Worm (Caenorhabditis elegans) whole organism, L2 larva: ENCODE results near the gene twk-32.

Source experiments
- C34F6.9 ChIP-seq: fragments of 150-350 bp; optimal IDR thresholded peaks from 2 replicates; lab custom pipeline; 2014; ENCODE audit warnings: missing biosample characterization, missing genetic modification characterization
- F13H6.1 ChIP-seq: sonication (generic microtip); optimal IDR thresholded peaks from 2 replicates; lab custom pipeline; 2016; ENCODE audit warnings: missing genetic modification characterization, missing compliant biosample characterization
- R02D3.7 ChIP-seq: fragments of 150-350 bp; optimal IDR thresholded peaks from 2 replicates; lab custom pipeline; 2014; ENCODE audit warnings: missing biosample characterization, missing genetic modification characterization
- Y55F3AM.14 ChIP-seq: fragments of 200-800 bp; sonication (Bioruptor generic); optimal IDR thresholded peaks from 2 replicates; lab custom pipeline; 2018; ENCODE audit warnings: mild to moderate bottlenecking, missing genetic modification characterization, missing compliant biosample characterization
- ZK546.5 ChIP-seq: sonication (generic microtip); optimal IDR thresholded peaks from 2 replicates; lab custom pipeline; 2017; ENCODE audit warnings: missing biosample characterization, missing genetic modification characterization
- alr-1 ChIP-seq: fragments of 150-350 bp; optimal IDR thresholded peaks from 2 replicates; lab custom pipeline; 2014; ENCODE audit warnings: missing biosample characterization, missing genetic modification characterization
- aly-2 ChIP-seq: fragments of 150-350 bp; optimal IDR thresholded peaks from 2 replicates; lab custom pipeline; 2014; ENCODE audit warnings: missing biosample characterization, missing genetic modification characterization
- ama-1 ChIP-seq: fragments of 150-350 bp; optimal IDR thresholded peaks from 2 replicates; lab custom pipeline; 2018; ENCODE audit warnings: inconsistent platforms
- blmp-1 ChIP-seq: sonication (generic microtip); optimal IDR thresholded peaks from 2 replicates; lab custom pipeline; 2017; ENCODE audit warnings: missing genetic modification characterization, mild to moderate bottlenecking, missing compliant biosample characterization, antibody characterized with exemption, moderate library complexity; ENCODE audit not compliant: insufficient read depth
- ceh-16 ChIP-seq: fragments of 150-350 bp; optimal IDR thresholded peaks from 2 replicates; lab custom pipeline; 2014; ENCODE audit warnings: missing biosample characterization, missing genetic modification characterization
- ceh-82 ChIP-seq: fragments of 150-350 bp; optimal IDR thresholded peaks from 2 replicates; lab custom pipeline; 2014; ENCODE audit warnings: missing biosample characterization, missing genetic modification characterization
- crh-2 ChIP-seq: sonication (generic microtip); optimal IDR thresholded peaks from 2 replicates; lab custom pipeline; 2017; ENCODE audit warnings: missing biosample characterization, missing genetic modification characterization
- dmd-4 ChIP-seq: sonication (generic microtip); optimal IDR thresholded peaks from 2 replicates; lab custom pipeline; 2017; ENCODE audit warnings: missing biosample characterization, missing genetic modification characterization
- egl-27 ChIP-seq: sonication (generic microtip); optimal IDR thresholded peaks from 3 replicates; lab custom pipeline; 2017; ENCODE audit warnings: missing biosample characterization, missing genetic modification reagents, missing genetic modification characterization
- elt-1 ChIP-seq: fragments of 150-350 bp; optimal IDR thresholded peaks from 2 replicates; lab custom pipeline; 2014; ENCODE audit warnings: missing biosample characterization, missing genetic modification characterization
- elt-3 ChIP-seq: sonication (generic microtip); optimal IDR thresholded peaks from 2 replicates; lab custom pipeline; 2017; ENCODE audit warnings: missing biosample characterization, missing genetic modification characterization
- fos-1 ChIP-seq: fragments of 150-350 bp; optimal IDR thresholded peaks from 2 replicates; lab custom pipeline; 2014; ENCODE audit warnings: missing biosample characterization, missing genetic modification characterization
- gmeb-1 ChIP-seq: fragments of 150-350 bp; optimal IDR thresholded peaks from 2 replicates; lab custom pipeline; 2014; ENCODE audit warnings: missing biosample characterization, missing genetic modification characterization
- lin-11 ChIP-seq: fragments of 150-350 bp; sonication (generic microtip); optimal IDR thresholded peaks from 2 replicates; lab custom pipeline; 2014; ENCODE audit warnings: missing biosample characterization, missing genetic modification characterization, inconsistent platforms, mixed read lengths
- lin-13 ChIP-seq: fragments of 150-350 bp; optimal IDR thresholded peaks from 2 replicates; lab custom pipeline; 2014; ENCODE audit warnings: missing biosample characterization, missing genetic modification reagents, missing genetic modification characterization
- lin-39 ChIP-seq: fragments of 150-350 bp; optimal IDR thresholded peaks from 2 replicates; lab custom pipeline; 2014; ENCODE audit warnings: missing biosample characterization, missing genetic modification reagents, missing genetic modification characterization
- lsy-2 ChIP-seq, 2 experiments: fragments of 150-350 bp in 1 of 2; sonication (generic microtip) in 1 of 2; optimal IDR thresholded peaks; 2 replicates each; lab custom pipeline; 2014 to 2017; ENCODE audit warnings: missing biosample characterization in 2 of 2, missing genetic modification characterization in 2 of 2
- mab-5 ChIP-seq: fragments of 150-350 bp; optimal IDR thresholded peaks from 2 replicates; lab custom pipeline; 2014; ENCODE audit warnings: missing biosample characterization, missing genetic modification characterization
- mbf-1 ChIP-seq: sonication (generic microtip); optimal IDR thresholded peaks from 2 replicates; lab custom pipeline; 2017; ENCODE audit warnings: missing biosample characterization, missing genetic modification characterization
- mdl-1 ChIP-seq, 2 experiments: fragments of 150-350 bp in 1 of 2; sonication (generic microtip) in 1 of 2; optimal IDR thresholded peaks; 2 replicates each; lab custom pipeline; 2017; ENCODE audit warnings: missing biosample characterization in 2 of 2, missing genetic modification characterization in 2 of 2
- nhr-10 ChIP-seq: sonication (generic microtip); optimal IDR thresholded peaks from 2 replicates; lab custom pipeline; 2017; ENCODE audit warnings: missing biosample characterization, missing genetic modification characterization
- nhr-11 ChIP-seq: fragments of 150-350 bp; optimal IDR thresholded peaks from 2 replicates; lab custom pipeline; 2014; ENCODE audit warnings: missing biosample characterization, missing genetic modification characterization
- nhr-12 ChIP-seq: fragments of 150-350 bp; optimal IDR thresholded peaks from 2 replicates; lab custom pipeline; 2014; ENCODE audit warnings: missing biosample characterization, missing genetic modification characterization
- nhr-129 ChIP-seq: fragments of 150-350 bp; optimal IDR thresholded peaks from 2 replicates; lab custom pipeline; 2014; ENCODE audit warnings: missing biosample characterization, missing genetic modification characterization
- nhr-21 ChIP-seq: fragments of 150-350 bp; optimal IDR thresholded peaks from 2 replicates; lab custom pipeline; 2014; ENCODE audit warnings: missing biosample characterization, missing genetic modification characterization
- nhr-23 ChIP-seq: fragments of 150-350 bp; optimal IDR thresholded peaks from 2 replicates; lab custom pipeline; 2014; ENCODE audit warnings: missing biosample characterization, missing genetic modification reagents, missing genetic modification characterization
- nhr-237 ChIP-seq: fragments of 150-350 bp; optimal IDR thresholded peaks from 2 replicates; lab custom pipeline; 2014; ENCODE audit warnings: missing biosample characterization, missing genetic modification characterization
- nhr-25 ChIP-seq: fragments of 150-350 bp; sonication (generic microtip); optimal IDR thresholded peaks from 3 replicates; lab custom pipeline; 2014; ENCODE audit warnings: missing biosample characterization, missing genetic modification characterization
- nhr-6 ChIP-seq: fragments of 150-350 bp; optimal IDR thresholded peaks from 2 replicates; lab custom pipeline; 2014; ENCODE audit warnings: missing biosample characterization, missing genetic modification characterization
- nhr-77 ChIP-seq: fragments of 150-350 bp; optimal IDR thresholded peaks from 2 replicates; lab custom pipeline; 2014; ENCODE audit warnings: missing biosample characterization, missing genetic modification characterization
- peb-1 ChIP-seq: fragments of 150-350 bp; optimal IDR thresholded peaks from 2 replicates; lab custom pipeline; 2014; ENCODE audit warnings: missing biosample characterization, missing genetic modification characterization
- sem-4 ChIP-seq: fragments of 150-350 bp; optimal IDR thresholded peaks from 2 replicates; lab custom pipeline; 2014; ENCODE audit warnings: missing biosample characterization, missing genetic modification reagents, missing genetic modification characterization
- skn-1 ChIP-seq: sonication (generic microtip); optimal IDR thresholded peaks from 2 replicates; lab custom pipeline; 2017; ENCODE audit warnings: missing biosample characterization, missing genetic modification characterization
- sma-3 ChIP-seq: sonication (generic microtip); optimal IDR thresholded peaks from 2 replicates; lab custom pipeline; 2016; ENCODE audit warnings: missing genetic modification reagents, missing genetic modification characterization, missing compliant biosample characterization
- sma-9 ChIP-seq, 2 experiments: fragments of 150-350 bp in 1 of 2; sonication (generic microtip) in 1 of 2; optimal IDR thresholded peaks; 2 replicates each; lab custom pipeline; 2014 to 2016; ENCODE audit warnings: missing genetic modification characterization in 2 of 2, mild to moderate bottlenecking in 1 of 2, missing biosample characterization in 1 of 2, missing compliant biosample characterization in 1 of 2, missing genetic modification reagents in 1 of 2, moderate library complexity in 1 of 2
- snpc-4 ChIP-seq: fragments of 150-350 bp; optimal IDR thresholded peaks from 2 replicates; lab custom pipeline; 2014; ENCODE audit warnings: missing biosample characterization, missing genetic modification characterization
- unc-39 ChIP-seq: fragments of 150-350 bp; optimal IDR thresholded peaks from 2 replicates; lab custom pipeline; 2014; ENCODE audit warnings: missing biosample characterization, missing genetic modification characterization
- unc-55 ChIP-seq: fragments of 150-350 bp; sonication (generic microtip); optimal IDR thresholded peaks from 3 replicates; lab custom pipeline; 2014; ENCODE audit warnings: missing biosample characterization, missing genetic modification reagents, missing genetic modification characterization
- unc-62 ChIP-seq: fragments of 150-350 bp; optimal IDR thresholded peaks from 2 replicates; lab custom pipeline; 2014; ENCODE audit warnings: missing biosample characterization, missing genetic modification reagents, missing genetic modification characterization
- zag-1 ChIP-seq: fragments of 150-350 bp; optimal IDR thresholded peaks from 2 replicates; lab custom pipeline; 2014; ENCODE audit warnings: missing biosample characterization, missing genetic modification characterization
- ztf-1 ChIP-seq: fragments of 200-800 bp; sonication (Bioruptor generic); conservative IDR thresholded peaks from 2 replicates; pipeline ENCODE4 v1.3.6; 2022; ENCODE audit warnings: missing genetic modification characterization, missing compliant biosample characterization
- ztf-11 ChIP-seq: sonication (generic microtip); optimal IDR thresholded peaks from 2 replicates; lab custom pipeline; 2017; ENCODE audit warnings: missing biosample characterization, missing genetic modification characterization
- ztf-4 ChIP-seq: fragments of 150-350 bp; optimal IDR thresholded peaks from 2 replicates; lab custom pipeline; 2014; ENCODE audit warnings: missing biosample characterization, missing genetic modification characterization

twk-32 gene

ce11 chrV:13787948-13788681 is 8.3 kb upstream of the twk-32 start:
- TF ChIP-seq blmp-1 (tag; lab: Kevin White, UChicago) (peak; percentile 6), sem-4 (tag; lab: Kevin White, UChicago) (peak; percentile 23), nhr-23 (tag; lab: Kevin White, UChicago) (no peak), mbf-1 (tag; lab: Kevin White, UChicago) (no peak), fos-1 (tag; lab: Kevin White, UChicago) (peak; percentile 9), nhr-11 (no peak), unc-55 (GFP tag; lab: Kevin White, UChicago) (no peak), peb-1 (tag; lab: Kevin White, UChicago) (no peak), nhr-25 (tag; lab: Kevin White, UChicago) (peak; percentile 65), ztf-11 (tag; lab: Kevin White, UChicago) (no peak), F13H6.1 (peak; percentile 19), sma-9 (GFP tag; optimal IDR thresholded peaks at IDR 0.05; lab: Kevin White, UChicago) (peak; percentile 67), sma-9 (tag; optimal IDR thresholded peaks at IDR 0.05; lab: Kevin White, UChicago) (no peak), nhr-129 (tag; lab: Kevin White, UChicago) (peak; percentile 50), crh-2 (tag; lab: Kevin White, UChicago) (peak; percentile 10), ceh-82 (tag; lab: Kevin White, UChicago) (no peak), nhr-21 (peak; percentile 39), aly-2 (tag; lab: Kevin White, UChicago) (no peak), unc-62 (GFP tag; lab: Kevin White, UChicago) (no peak)

- TF ChIP-seq ama-1 (lab: Kevin White, UChicago) (peak; percentile 67), ztf-4 (peak; percentile 88), egl-27 (tag; lab: Kevin White, UChicago) (peak; percentile 61), unc-55 (GFP tag; lab: Kevin White, UChicago) (peak; percentile 96), lsy-2 (tag; optimal IDR thresholded peaks at IDR 0.05; lab: Kevin White, UChicago) (peak; percentile 44 to 87), fos-1 (tag; lab: Kevin White, UChicago) (peak; percentile 88), C34F6.9 (peak; percentile 92), blmp-1 (tag; lab: Kevin White, UChicago) (peak; percentile 41), nhr-25 (tag; lab: Kevin White, UChicago) (peak; percentile 74), skn-1 (peak; percentile 69), mab-5 (tag; lab: Kevin White, UChicago) (peak; percentile 70), mbf-1 (tag; lab: Kevin White, UChicago) (no peak), nhr-21 (peak; percentile 74), zag-1 (tag; lab: Kevin White, UChicago) (peak; percentile 72), ZK546.5 (no peak), nhr-23 (tag; lab: Kevin White, UChicago) (no peak), nhr-10 (tag; lab: Kevin White, UChicago) (no peak), nhr-237 (no peak), F13H6.1 (peak; percentile 93), elt-1 (tag; lab: Kevin White, UChicago) (no peak), Y55F3AM.14 (peak; percentile 49), aly-2 (tag; lab: Kevin White, UChicago) (no peak), lin-11 (tag; lab: Kevin White, UChicago) (peak; percentile 78), nhr-129 (tag; lab: Kevin White, UChicago) (peak; percentile 97), mdl-1 (tag; optimal IDR thresholded peaks at IDR 0.05; lab: Kevin White, UChicago) (peak; percentile 71 to 80), ztf-1 (GFP tag; lab: Robert Waterston, UW) (no peak), peb-1 (tag; lab: Kevin White, UChicago) (no peak), crh-2 (tag; lab: Kevin White, UChicago) (peak; percentile 87), nhr-11 (no peak), ceh-82 (tag; lab: Kevin White, UChicago) (no peak), unc-39 (no peak), sma-3 (GFP tag; lab: Kevin White, UChicago) (peak; percentile 58), gmeb-1 (tag; lab: Kevin White, UChicago) (peak; percentile 68), dmd-4 (no peak), sem-4 (tag; lab: Kevin White, UChicago) (peak; percentile 56), snpc-4 (tag; lab: Kevin White, UChicago) (peak; percentile 81), nhr-77 (tag; lab: Kevin White, UChicago) (no peak), ztf-11 (tag; lab: Kevin White, UChicago) (no peak), lin-13 (GFP tag; lab: Kevin White, UChicago) (peak; percentile 90), R02D3.7 (tag; lab: Kevin White, UChicago) (no peak), ceh-16 (tag; lab: Kevin White, UChicago) (peak; percentile 23), alr-1 (peak; percentile 70), lin-39 (no peak), nhr-6 (tag; lab: Kevin White, UChicago) (no peak), unc-62 (GFP tag; lab: Kevin White, UChicago) (no peak), nhr-12 (tag; lab: Kevin White, UChicago) (no peak), elt-3 (tag; lab: Kevin White, UChicago) (no peak)
Observed at ce11 chrV:13789362-13789761, 7.1 kb upstream of the twk-32 start.
